Fruit fly (Drosophila melanogaster): ENCODE data around the gene Antdh.

- TF ChIP-seq Dfd (GFP tag; optimal IDR thresholded peaks at IDR 0.05) (no peak), sv (GFP tag; optimal IDR thresholded peaks at IDR 0.05) (no peak), brk (GFP tag; optimal IDR thresholded peaks at IDR 0.05) (no peak)
These were observed 28.7 kb downstream of the Antdh start, which contains the start of gene ssp7 for dm6 chrX:11140163-11140562.

All from whole organism, wandering third instar larva.